Worm (Caenorhabditis elegans) whole organism, L4 larva: Measurements from ENCODE around the gene pie-1.

ENCODE experiments used
- aha-1 ChIP-seq: fragments of 150-350 bp; peaks from one replicate; lab custom pipeline; 2014; ENCODE audit warnings: missing biosample characterization, missing genetic modification characterization
- ceh-20 ChIP-seq: fragments of 200-800 bp; sonication (Bioruptor generic); IDR thresholded peaks from 2 replicates; pipeline ENCODE4 v1.3.6; 2022; ENCODE audit warnings: missing genetic modification reagents, missing genetic modification characterization, missing compliant biosample characterization
- jun-1 ChIP-seq: fragments of 150-350 bp; optimal IDR thresholded peaks from 2 replicates; lab custom pipeline; 2014; ENCODE audit warnings: missing biosample characterization, missing genetic modification reagents, missing genetic modification characterization
- lsy-2 ChIP-seq, 2 experiments: fragments of 150-350 bp in 1 of 2; sonication (generic microtip) in 1 of 2; optimal IDR thresholded peaks; 2 replicates each; lab custom pipeline; 2014 to 2017; ENCODE audit warnings: missing biosample characterization in 2 of 2, missing genetic modification characterization in 2 of 2
- nhr-10 ChIP-seq: fragments of 150-350 bp; optimal IDR thresholded peaks from 2 replicates; lab custom pipeline; 2014; ENCODE audit warnings: missing biosample characterization, missing genetic modification characterization
- nhr-25 ChIP-seq: sonication (generic microtip); optimal IDR thresholded peaks from 2 replicates; lab custom pipeline; 2017; ENCODE audit warnings: missing genetic modification characterization, mild to moderate bottlenecking, missing compliant biosample characterization, antibody characterized with exemption, moderate library complexity, borderline replicate concordance; ENCODE audit not compliant: insufficient read depth
- nhr-76 ChIP-seq: fragments of 150-350 bp; optimal IDR thresholded peaks from 2 replicates; lab custom pipeline; 2014; ENCODE audit warnings: missing biosample characterization, missing genetic modification characterization
- nhr-77 ChIP-seq: fragments of 150-350 bp; optimal IDR thresholded peaks from 2 replicates; lab custom pipeline; 2014; ENCODE audit warnings: missing biosample characterization, missing genetic modification characterization
- rbr-2 ChIP-seq: sonication (generic microtip); optimal IDR thresholded peaks from 2 replicates; lab custom pipeline; 2016; ENCODE audit warnings: missing genotype, missing genetic modification characterization, missing compliant biosample characterization
- set-16 ChIP-seq: fragments of 200-800 bp; sonication (Bioruptor generic); IDR thresholded peaks from 2 replicates; pipeline ENCODE4 v1.3.6; 2022; ENCODE audit warnings: missing genetic modification reagents, missing genetic modification characterization, missing compliant biosample characterization
- ztf-11 ChIP-seq: fragments of 150-350 bp; optimal IDR thresholded peaks from 2 replicates; lab custom pipeline; 2014; ENCODE audit warnings: missing biosample characterization, missing genetic modification characterization

- TF ChIP-seq rbr-2 (tag; lab: Kevin White, UChicago) (no peak), ztf-11 (tag; lab: Kevin White, UChicago) (no peak), lsy-2 (tag; optimal IDR thresholded peaks at IDR 0.05; lab: Kevin White, UChicago) (no peak), set-16 (GFP tag; lab: Robert Waterston, UW) (no peak), jun-1 (tag; lab: Kevin White, UChicago) (no peak), nhr-25 (tag; lab: Kevin White, UChicago) (no peak), nhr-77 (tag; lab: Kevin White, UChicago) (no peak), nhr-10 (tag; lab: Kevin White, UChicago) (no peak), nhr-76 (tag; lab: Kevin White, UChicago) (no peak), aha-1 (peak; percentile 89), ceh-20 (no peak)
Measured at ce11 chrIII:12453785-12454184, 27.1 kb downstream of the pie-1 start.
